Worm (Caenorhabditis elegans): ENCODE data around the gene F14D2.8.

DNA sequence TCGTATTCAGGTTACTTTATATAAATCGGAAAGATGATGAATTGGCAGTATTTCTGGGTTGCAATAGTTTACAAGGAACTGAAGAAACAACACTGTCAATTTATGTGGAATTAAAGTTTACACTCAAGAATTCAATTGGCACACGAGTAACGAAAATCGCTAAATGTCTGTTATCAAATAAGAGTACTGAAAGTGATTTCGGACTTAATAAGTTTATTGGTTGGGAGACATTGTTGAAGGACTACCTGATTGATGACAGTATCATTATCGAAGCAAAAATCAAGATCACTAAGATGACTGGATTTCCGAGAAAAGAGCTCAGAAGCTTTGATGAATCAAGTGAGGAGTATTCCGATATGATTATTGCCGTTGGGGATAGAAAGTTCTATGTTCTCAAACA lies 25.6 kb upstream of the F14D2.8 start:
- TF ChIP-seq lin-13 (GFP tag; optimal IDR thresholded peaks at IDR 0.05) = no peak
- TF ChIP-seq ama-1 (optimal IDR thresholded peaks at IDR 0.05) = no peak
- TF ChIP-seq nhr-25 (tag; optimal IDR thresholded peaks at IDR 0.05) = no peak
- TF ChIP-seq unc-39 (tag; optimal IDR thresholded peaks at IDR 0.05) = no peak

Data from whole organism, L2 larva.